Worm (Caenorhabditis elegans) whole organism, L1 larva: Measurements from ENCODE around the gene fbxa-196.

ENCODE experiments used
- ceh-90 ChIP-seq: sonication (generic microtip); optimal IDR thresholded peaks from 2 replicates; lab custom pipeline; 2016; ENCODE audit warnings: missing genetic modification characterization, missing compliant biosample characterization
- nhr-77 ChIP-seq: fragments of 150-350 bp; optimal IDR thresholded peaks from 2 replicates; lab custom pipeline; 2014; ENCODE audit warnings: missing biosample characterization, missing genetic modification characterization
- rnt-1 ChIP-seq: sonication (generic microtip); optimal IDR thresholded peaks from 2 replicates; lab custom pipeline; 2016; ENCODE audit warnings: mild to moderate bottlenecking, missing genetic modification characterization, moderate library complexity, missing compliant biosample characterization
- zip-4 ChIP-seq: fragments of 200-800 bp; sonication (Bioruptor generic); optimal IDR thresholded peaks from 2 replicates; lab custom pipeline; 2018; ENCODE audit warnings: mild to moderate bottlenecking, missing genetic modification characterization, moderate library complexity, missing compliant biosample characterization
- ztf-11 ChIP-seq, 2 experiments: sonication (generic microtip); optimal IDR thresholded peaks; 2 replicates each; lab custom pipeline; 2016 to 2017; ENCODE audit warnings: missing genetic modification characterization in 2 of 2, missing biosample characterization in 1 of 2, missing compliant biosample characterization in 1 of 2

DNA sequence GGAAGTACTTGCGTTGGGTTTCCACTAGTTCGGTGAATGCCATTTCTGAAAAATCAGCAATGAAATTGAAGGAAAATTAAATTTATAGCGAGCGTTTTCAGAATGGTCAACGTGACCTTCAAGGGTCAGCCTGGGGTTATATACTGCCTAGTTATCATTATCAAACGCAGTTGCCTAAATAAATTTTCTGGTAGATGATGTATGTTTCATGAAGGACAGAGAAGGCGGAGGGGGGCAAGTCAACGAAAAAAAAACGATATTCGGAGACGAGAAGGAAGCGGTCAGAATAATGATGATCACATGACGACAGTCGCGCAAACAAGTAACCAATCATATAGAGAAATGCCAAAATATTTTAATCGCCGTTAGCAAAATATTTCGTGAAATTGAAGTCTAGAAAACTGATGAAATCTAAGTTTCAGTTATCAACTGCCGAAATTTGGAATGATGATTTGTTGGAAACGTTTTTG lies 18.6 kb upstream of the fbxa-196 start, which contains the start of gene alh-4:
- TF ChIP-seq nhr-77 (tag; lab: Kevin White, UChicago) (no peak), rnt-1 (no peak), ztf-11 (tag; optimal IDR thresholded peaks at IDR 0.05; lab: Kevin White, UChicago) (no peak), zip-4 (GFP tag; lab: Kevin White, UChicago) (no peak), ceh-90 (tag; lab: Kevin White, UChicago) (no peak)
